Worm (Caenorhabditis elegans) whole organism, early embryonic: ENCODE results near the gene btb-16.

ENCODE experiments used
- B0310.2 ChIP-seq: sonication (generic microtip); optimal IDR thresholded peaks from 2 replicates; lab custom pipeline; 2016; ENCODE audit warnings: mild to moderate bottlenecking, missing genetic modification characterization, missing compliant biosample characterization
- F13C5.2 ChIP-seq: sonication (generic microtip); optimal IDR thresholded peaks from 2 replicates; lab custom pipeline; 2017; ENCODE audit warnings: mild to moderate bottlenecking, missing genetic modification characterization, inconsistent platforms, missing compliant biosample characterization
- ama-1 ChIP-seq: fragments of 150-350 bp; optimal IDR thresholded peaks from 2 replicates; lab custom pipeline; 2014
- ceh-36 ChIP-seq: sonication (generic microtip); optimal IDR thresholded peaks from 2 replicates; lab custom pipeline; 2016; ENCODE audit warnings: missing genetic modification characterization, inconsistent platforms, missing compliant biosample characterization
- ets-7 ChIP-seq: sonication (generic microtip); optimal IDR thresholded peaks from 2 replicates; lab custom pipeline; 2016; ENCODE audit warnings: missing genotype, missing genetic modification characterization, missing compliant biosample characterization
- flt-1 ChIP-seq: fragments of 200-800 bp; sonication (Bioruptor generic); IDR thresholded peaks from 2 replicates; pipeline ENCODE4 v1.3.6; 2022; ENCODE audit warnings: missing genetic modification characterization, missing compliant biosample characterization
- hmg-4 ChIP-seq: fragments of 200-800 bp; sonication (Bioruptor generic); optimal IDR thresholded peaks from 2 replicates; lab custom pipeline; 2018; ENCODE audit warnings: mild to moderate bottlenecking, missing genetic modification characterization, missing compliant biosample characterization
- hnd-1 ChIP-seq: sonication (generic microtip); optimal IDR thresholded peaks from 2 replicates; lab custom pipeline; 2016; ENCODE audit warnings: missing genetic modification characterization, missing compliant biosample characterization
- tbx-37 ChIP-seq: fragments of 200-800 bp; sonication (Bioruptor generic); conservative IDR thresholded peaks from 2 replicates; pipeline ENCODE4 v1.3.6; 2022; ENCODE audit warnings: missing genetic modification reagents, missing genetic modification characterization, missing compliant biosample characterization
- tra-4 ChIP-seq: sonication (generic microtip); optimal IDR thresholded peaks from 2 replicates; lab custom pipeline; 2017; ENCODE audit warnings: missing genetic modification characterization, missing compliant biosample characterization

DNA sequence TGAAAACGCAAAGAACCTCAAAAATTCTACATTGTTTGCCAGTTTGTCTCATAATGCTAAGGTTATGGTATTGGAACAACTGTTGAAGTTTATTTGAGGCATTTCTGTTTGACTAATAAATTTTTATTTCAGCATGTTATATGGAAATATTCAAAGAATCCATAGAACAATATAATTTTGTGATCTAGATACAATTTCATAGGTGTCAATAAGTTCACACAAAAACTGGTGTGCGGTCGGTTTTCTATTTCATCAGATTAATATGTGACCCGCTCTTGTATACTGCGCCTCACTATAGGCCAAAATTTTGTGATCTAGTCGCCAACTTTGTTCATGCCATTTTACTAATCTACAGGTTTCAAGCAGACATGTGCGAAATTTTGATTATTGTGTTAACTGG, 2.8 kb downstream of the btb-16 start, which contains the start of gene btb-22:
- TF ChIP-seq ama-1 = no peak
- TF ChIP-seq tbx-37 (GFP tag; lab: Robert Waterston, UW) = no peak
- no peak for TF ChIP-seq B0310.2
- TF ChIP-seq tra-4 (tag; lab: Kevin White, UChicago) = no peak
- TF ChIP-seq flt-1 = no peak
- TF ChIP-seq F13C5.2 (tag; lab: Kevin White, UChicago) = no peak
- no peak for TF ChIP-seq hmg-4 (GFP tag; lab: Kevin White, UChicago)
- TF ChIP-seq ets-7 = no peak
- no peak for TF ChIP-seq hnd-1 (tag; lab: Kevin White, UChicago)
- TF ChIP-seq ceh-36 = no peak
